Worm (Caenorhabditis elegans): Measurements from ENCODE around the gene pqbp-1.1.

- TF ChIP-seq nhr-11 (tag; optimal IDR thresholded peaks at IDR 0.05) (no peak), ceh-16 (tag; optimal IDR thresholded peaks at IDR 0.05) (no peak), unc-62 (GFP tag; optimal IDR thresholded peaks at IDR 0.05) (no peak), unc-39 (tag; optimal IDR thresholded peaks at IDR 0.05) (no peak), fos-1 (tag; optimal IDR thresholded peaks at IDR 0.05) (no peak), ama-1 (optimal IDR thresholded peaks at IDR 0.05) (peak; percentile 46), aly-2 (tag; optimal IDR thresholded peaks at IDR 0.05) (no peak), nhr-10 (tag; optimal IDR thresholded peaks at IDR 0.05) (no peak)
Measured at ce11 chrIV:293995-294700, 32.7 kb upstream of the pqbp-1.1 start.
